Worm (Caenorhabditis elegans): ENCODE measurements around the gene C44C1.1.
A peak's percentile ranks its signal among the peaks of the same experiment; 100 is the strongest.

Gene C44C1.1

ce11 chrX:994678-995077, 14.1 kb downstream of the C44C1.1 start:
- no peak for TF ChIP-seq lin-39 (tag; optimal IDR thresholded peaks at IDR 0.05)
- TF ChIP-seq elt-3 (tag; optimal IDR thresholded peaks at IDR 0.05), result no peak
- TF ChIP-seq eor-1 (tag; optimal IDR thresholded peaks at IDR 0.05), result no peak
- no peak for TF ChIP-seq elt-1 (tag; optimal IDR thresholded peaks at IDR 0.05)
- TF ChIP-seq egl-27 (tag; optimal IDR thresholded peaks at IDR 0.05), result no peak
- no peak for TF ChIP-seq elt-2 (tag; optimal IDR thresholded peaks at IDR 0.05)
- TF ChIP-seq aly-2 (tag; optimal IDR thresholded peaks at IDR 0.05), result no peak
- TF ChIP-seq nhr-237 (tag; optimal IDR thresholded peaks at IDR 0.05), result no peak
- TF ChIP-seq lin-15B (tag; optimal IDR thresholded peaks at IDR 0.05), result no peak
- no peak for TF ChIP-seq pha-4 (tag; optimal IDR thresholded peaks at IDR 0.05)
- TF ChIP-seq fkh-2 (tag; optimal IDR thresholded peaks at IDR 0.05), result no peak
- TF ChIP-seq fkh-10 (GFP tag; optimal IDR thresholded peaks at IDR 0.05), result no peak
- TF ChIP-seq mdl-1 (tag; optimal IDR thresholded peaks at IDR 0.05), result no peak
- no peak for TF ChIP-seq ZK546.5 (tag; optimal IDR thresholded peaks at IDR 0.05)

- no peak for TF ChIP-seq ceh-16 (tag; optimal IDR thresholded peaks at IDR 0.05)
- TF ChIP-seq skn-1 (tag; optimal IDR thresholded peaks at IDR 0.05), result no peak
- TF ChIP-seq daf-12 (tag; optimal IDR thresholded peaks at IDR 0.05), result no peak
- no peak for TF ChIP-seq unc-62 (GFP tag; optimal IDR thresholded peaks at IDR 0.05)
- TF ChIP-seq elt-2 (tag; optimal IDR thresholded peaks at IDR 0.05), result no peak
- no peak for TF ChIP-seq ztf-4 (tag; optimal IDR thresholded peaks at IDR 0.05)
- TF ChIP-seq ama-1 (optimal IDR thresholded peaks at IDR 0.05), result no peak
- no peak for TF ChIP-seq aly-2 (tag; optimal IDR thresholded peaks at IDR 0.05)
- TF ChIP-seq ZK546.5 (tag; optimal IDR thresholded peaks at IDR 0.05), result no peak
- no peak for TF ChIP-seq nhr-67 (tag; optimal IDR thresholded peaks at IDR 0.05)
- no peak for TF ChIP-seq nhr-12 (tag; optimal IDR thresholded peaks at IDR 0.05)
- TF ChIP-seq lin-39 (tag; optimal IDR thresholded peaks at IDR 0.05), result no peak
- TF ChIP-seq pqm-1 (tag; optimal IDR thresholded peaks at IDR 0.05), result no peak
- TF ChIP-seq tbx-2 (tag; optimal IDR thresholded peaks at IDR 0.05), result no peak
- no peak for TF ChIP-seq snpc-4 (tag; optimal IDR thresholded peaks at IDR 0.05)
Observed at ce11 chrX:1004037-1004436, 23.5 kb downstream of the C44C1.1 start, which contains the start of gene cutl-21. TSS of gene cutl-21 (plus strand) at chrX:1004337.

- TF ChIP-seq mdl-1 (tag; optimal IDR thresholded peaks at IDR 0.05) (no peak), nhr-237 (tag; optimal IDR thresholded peaks at IDR 0.05) (no peak), lin-15B (tag; optimal IDR thresholded peaks at IDR 0.05) (no peak), nhr-23 (tag; optimal IDR thresholded peaks at IDR 0.05) (peak; percentile 28)
Observed at ce11 chrX:1005026-1005425, 24.4 kb downstream of the C44C1.1 start.

- peak; percentile 59 for TF ChIP-seq elt-2 (tag; optimal IDR thresholded peaks at IDR 0.05)
- no peak for TF ChIP-seq lin-39 (tag; optimal IDR thresholded peaks at IDR 0.05)
- TF ChIP-seq lsy-12 (tag; optimal IDR thresholded peaks at IDR 0.05), result no peak
- no peak for TF ChIP-seq nhr-12 (tag; optimal IDR thresholded peaks at IDR 0.05)
- no peak for TF ChIP-seq nhr-28 (tag; optimal IDR thresholded peaks at IDR 0.05)
- TF ChIP-seq nhr-76 (tag; optimal IDR thresholded peaks at IDR 0.05), result no peak
Observed at ce11 chrX:1009512-1009911, 28.9 kb downstream of the C44C1.1 start.

DNA sequence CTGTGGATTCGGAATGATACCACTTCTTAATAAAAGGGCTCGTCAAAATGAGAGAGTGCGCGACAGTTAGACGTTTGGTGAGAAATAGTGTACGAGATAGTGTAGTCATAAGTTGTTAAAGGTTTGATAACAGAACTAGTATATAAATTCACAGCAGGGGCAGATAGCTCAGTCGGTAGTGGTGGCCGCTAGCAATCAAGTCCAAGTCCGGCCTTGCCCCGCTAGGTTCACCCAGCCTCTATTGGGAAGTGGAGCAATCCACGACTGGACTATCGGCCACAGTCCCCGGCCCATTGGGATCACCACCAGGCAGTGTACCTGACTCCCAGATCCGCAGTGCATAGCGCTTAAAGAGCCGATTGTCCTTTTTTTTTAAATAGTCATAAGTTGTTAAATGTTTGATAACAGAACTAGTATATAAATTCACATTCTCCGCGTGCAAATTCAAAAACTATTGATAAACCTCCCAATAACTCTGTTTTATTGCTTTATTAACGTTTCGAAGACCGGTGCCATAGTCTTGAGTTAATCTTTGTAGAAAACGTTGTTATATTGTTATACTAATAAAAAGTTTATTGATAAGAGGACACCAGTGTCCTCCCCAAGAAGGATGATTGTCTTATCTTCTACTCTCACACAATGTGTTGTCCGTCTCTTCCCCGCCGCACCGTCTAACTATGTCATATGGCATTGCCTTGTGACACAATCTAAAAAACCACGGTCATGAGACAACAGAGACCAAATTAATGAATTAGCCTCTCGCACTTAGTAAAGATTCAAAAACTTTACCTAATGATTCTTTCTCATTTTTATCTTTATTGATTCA, 30.3 kb downstream of the C44C1.1 start:
- TF ChIP-seq ceh-82 (tag; optimal IDR thresholded peaks at IDR 0.05) (no peak), elt-2 (tag; optimal IDR thresholded peaks at IDR 0.05) (peak; percentile 95), mdl-1 (tag; optimal IDR thresholded peaks at IDR 0.05) (no peak), unc-62 (GFP tag; optimal IDR thresholded peaks at IDR 0.05) (peak; percentile 20), ama-1 (optimal IDR thresholded peaks at IDR 0.05) (peak; percentile 64), pqm-1 (tag; optimal IDR thresholded peaks at IDR 0.05) (peak; percentile 60), daf-12 (tag; optimal IDR thresholded peaks at IDR 0.05) (no peak), egl-27 (tag; optimal IDR thresholded peaks at IDR 0.05) (no peak), unc-39 (tag; optimal IDR thresholded peaks at IDR 0.05) (no peak), tbx-2 (tag; optimal IDR thresholded peaks at IDR 0.05) (no peak), nhr-67 (tag; optimal IDR thresholded peaks at IDR 0.05) (no peak), nfya-1 (tag; optimal IDR thresholded peaks at IDR 0.05; ENCODE audit: insufficient read depth) (no peak), elt-3 (tag; optimal IDR thresholded peaks at IDR 0.05) (peak in 1 of 3 experiments; percentile 36), fkh-2 (tag; optimal IDR thresholded peaks at IDR 0.05) (no peak), nhr-77 (tag; optimal IDR thresholded peaks at IDR 0.05) (no peak), egl-5 (tag; optimal IDR thresholded peaks at IDR 0.05) (no peak), nhr-43 (tag; optimal IDR thresholded peaks at IDR 0.05; ENCODE audit: poor library complexity, severe bottlenecking) (peak; percentile 70), ceh-16 (tag; optimal IDR thresholded peaks at IDR 0.05) (no peak), nhr-25 (tag; optimal IDR thresholded peaks at IDR 0.05) (peak; percentile 41), nhr-12 (tag; optimal IDR thresholded peaks at IDR 0.05) (no peak), pha-4 (tag; optimal IDR thresholded peaks at IDR 0.05) (peak; percentile 51), R02D3.7 (tag; optimal IDR thresholded peaks at IDR 0.05) (no peak), skn-1 (tag; optimal IDR thresholded peaks at IDR 0.05) (no peak), nhr-237 (tag; optimal IDR thresholded peaks at IDR 0.05) (no peak), ztf-4 (tag; optimal IDR thresholded peaks at IDR 0.05) (peak; percentile 43), jun-1 (tag; optimal IDR thresholded peaks at IDR 0.05) (peak; percentile 33), nhr-23 (tag; optimal IDR thresholded peaks at IDR 0.05) (peak; percentile 75), nhr-28 (tag; optimal IDR thresholded peaks at IDR 0.05) (no peak), lin-39 (tag; optimal IDR thresholded peaks at IDR 0.05) (no peak), hmg-11 (tag; optimal IDR thresholded peaks at IDR 0.05) (no peak), sea-2 (GFP tag; optimal IDR thresholded peaks at IDR 0.05) (no peak)
